Fruit fly (Drosophila melanogaster): ENCODE data around the gene CG11162.
A peak's percentile ranks its signal among the peaks of the same experiment; 100 is the strongest.

Gene CG11162

DNA sequence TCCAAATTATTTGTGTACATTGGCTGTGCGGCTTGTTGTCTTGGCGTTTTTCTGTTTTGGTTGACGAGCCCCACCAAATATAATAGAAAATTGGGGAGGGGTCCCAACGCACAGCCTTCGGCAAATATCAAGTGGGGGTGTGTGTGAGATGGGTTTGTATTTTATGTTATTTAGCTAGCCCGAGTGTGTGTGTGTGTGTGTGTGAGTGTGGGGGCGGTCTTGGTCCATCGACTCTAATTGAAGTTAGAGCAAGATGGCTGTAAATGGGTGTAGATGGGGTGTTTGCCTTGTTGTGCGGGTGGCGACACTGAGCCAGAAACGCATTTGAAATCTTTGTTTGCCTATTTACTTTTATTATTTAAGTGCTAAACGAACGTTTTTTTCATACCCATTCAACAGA, 44.1 kb upstream of the CG11162 start (continued):
- TF ChIP-seq Atf-2 (GFP tag; optimal IDR thresholded peaks at IDR 0.05), result no peak
- TF ChIP-seq CG3847 (GFP tag; IDR thresholded peaks at IDR 0.05), result no peak
- no peak for TF ChIP-seq CG30020 (tag; optimal IDR thresholded peaks at IDR 0.05)
- no peak for TF ChIP-seq CG17186 (GFP tag; optimal IDR thresholded peaks at IDR 0.05)
- 0 out of 2 replicates have a peak, but pooled peaks have one; percentile 13 for TF ChIP-seq CG31441 (GFP tag; IDR thresholded peaks at IDR 0.05)
- no peak for TF ChIP-seq Myb (GFP tag; optimal IDR thresholded peaks at IDR 0.05)
- no peak for TF ChIP-seq CG3995 (GFP tag; optimal IDR thresholded peaks at IDR 0.05)
- peak; percentile 46; the same call in 1 of the 2 replicates for TF ChIP-seq Rfx (GFP tag; IDR thresholded peaks at IDR 0.05)
- no peak for TF ChIP-seq CG2202 (tag; optimal IDR thresholded peaks at IDR 0.05)
- no peak for TF ChIP-seq Spps (tag; optimal IDR thresholded peaks at IDR 0.05)
- TF ChIP-seq ro (GFP tag; IDR thresholded peaks at IDR 0.05), result no peak
- TF ChIP-seq cwo (GFP tag; optimal IDR thresholded peaks at IDR 0.05), result no peak
- peak; percentile 13 for TF ChIP-seq Jarid2 (GFP tag; optimal IDR thresholded peaks at IDR 0.05)
- TF ChIP-seq CG10979 (tag; optimal IDR thresholded peaks at IDR 0.05), result no peak
- no peak for TF ChIP-seq CG6791 (GFP tag; IDR thresholded peaks at IDR 0.05; ENCODE audit: partially characterized antibody)
- no peak for TF ChIP-seq CG4617 (GFP tag; optimal IDR thresholded peaks at IDR 0.05; ENCODE audit: borderline replicate concordance)
- peak; percentile 9 for TF ChIP-seq CG10209 (GFP tag; optimal IDR thresholded peaks at IDR 0.05)
- TF ChIP-seq CG1529 (GFP tag; optimal IDR thresholded peaks at IDR 0.05), result no peak
- TF ChIP-seq Bgb (GFP tag; IDR thresholded peaks at IDR 0.05; ENCODE audit: partially characterized antibody), result no peak
- TF ChIP-seq gce (GFP tag; IDR thresholded peaks at IDR 0.05), result no peak
- TF ChIP-seq Oli (tag; optimal IDR thresholded peaks at IDR 0.05), result no peak
- peak; percentile 26 for TF ChIP-seq CG17359 (tag; optimal IDR thresholded peaks at IDR 0.05)
- TF ChIP-seq crc (GFP tag; optimal IDR thresholded peaks at IDR 0.05), result no peak
- TF ChIP-seq CG17912 (GFP tag; optimal IDR thresholded peaks at IDR 0.05), result no peak
- no peak for TF ChIP-seq trh (GFP tag; optimal IDR thresholded peaks at IDR 0.05)
- TF ChIP-seq CG2889 (GFP tag; IDR thresholded peaks at IDR 0.05), result no peak
- TF ChIP-seq CG6175 (GFP tag; IDR thresholded peaks at IDR 0.05), result no peak
- TF ChIP-seq CG3281 (GFP tag; optimal IDR thresholded peaks at IDR 0.05), result peak; percentile 23
- no peak for TF ChIP-seq fd102C (GFP tag; optimal IDR thresholded peaks at IDR 0.05)
- TF ChIP-seq Asciz (GFP tag; optimal IDR thresholded peaks at IDR 0.05), result peak; percentile 36
- no peak for TF ChIP-seq lmd (GFP tag; IDR thresholded peaks at IDR 0.05)
- TF ChIP-seq ssp (GFP tag; IDR thresholded peaks at IDR 0.05), result no peak
- TF ChIP-seq CG12219 (GFP tag; optimal IDR thresholded peaks at IDR 0.05), result peak; percentile 17
- no peak for TF ChIP-seq CG18599 (GFP tag; optimal IDR thresholded peaks at IDR 0.05)
- no peak for TF ChIP-seq gt (GFP tag; IDR thresholded peaks at IDR 0.05)
- no peak for TF ChIP-seq Kr (GFP tag; optimal IDR thresholded peaks at IDR 0.05)
- no peak for TF ChIP-seq slp2 (GFP tag; optimal IDR thresholded peaks at IDR 0.05)
- TF ChIP-seq Drgx (GFP tag; IDR thresholded peaks at IDR 0.05), result no peak
- no peak for TF ChIP-seq HLH4C (GFP tag; IDR thresholded peaks at IDR 0.05; ENCODE audit: partially characterized antibody)
- TF ChIP-seq bsh (GFP tag; optimal IDR thresholded peaks at IDR 0.05), result no peak
- TF ChIP-seq seq (GFP tag; IDR thresholded peaks at IDR 0.05), result peak; percentile 37; the same call in 1 of the 2 replicates
- TF ChIP-seq CG2678 (tag; optimal IDR thresholded peaks at IDR 0.05), result no peak
- TF ChIP-seq Mad (GFP tag; optimal IDR thresholded peaks at IDR 0.05), result no peak
- no peak for TF ChIP-seq CG15479 (GFP tag; optimal IDR thresholded peaks at IDR 0.05)
- no peak for TF ChIP-seq dimm (GFP tag; IDR thresholded peaks at IDR 0.05)
- TF ChIP-seq CG3065 (GFP tag; optimal IDR thresholded peaks at IDR 0.05), result no peak
- TF ChIP-seq fd3F (GFP tag; optimal IDR thresholded peaks at IDR 0.05), result no peak
- no peak for TF ChIP-seq unc-4 (GFP tag; IDR thresholded peaks at IDR 0.05; ENCODE audit: partially characterized antibody)
- no peak for TF ChIP-seq CG12744 (GFP tag; optimal IDR thresholded peaks at IDR 0.05)
- no peak for TF ChIP-seq amos (GFP tag; IDR thresholded peaks at IDR 0.05; ENCODE audit: partially characterized antibody)
- peak; percentile 22 for TF ChIP-seq CG15514 (GFP tag; optimal IDR thresholded peaks at IDR 0.05)
